Worm (Caenorhabditis elegans) whole organism, L2 larva: Measurements from ENCODE around the gene col-78.
A peak's percentile ranks its signal among the peaks of the same experiment; 100 is the strongest.

Experiments used
- C34F6.9 ChIP-seq: fragments of 150-350 bp; optimal IDR thresholded peaks from 2 replicates; lab custom pipeline; 2014; ENCODE audit warnings: missing biosample characterization, missing genetic modification characterization
- F13H6.1 ChIP-seq: sonication (generic microtip); optimal IDR thresholded peaks from 2 replicates; lab custom pipeline; 2016; ENCODE audit warnings: missing genetic modification characterization, missing compliant biosample characterization
- Y55F3AM.14 ChIP-seq: fragments of 200-800 bp; sonication (Bioruptor generic); optimal IDR thresholded peaks from 2 replicates; lab custom pipeline; 2018; ENCODE audit warnings: mild to moderate bottlenecking, missing genetic modification characterization, missing compliant biosample characterization
- ZK546.5 ChIP-seq: sonication (generic microtip); optimal IDR thresholded peaks from 2 replicates; lab custom pipeline; 2017; ENCODE audit warnings: missing biosample characterization, missing genetic modification characterization
- aly-2 ChIP-seq: fragments of 150-350 bp; optimal IDR thresholded peaks from 2 replicates; lab custom pipeline; 2014; ENCODE audit warnings: missing biosample characterization, missing genetic modification characterization
- ama-1 ChIP-seq: fragments of 150-350 bp; optimal IDR thresholded peaks from 2 replicates; lab custom pipeline; 2018; ENCODE audit warnings: inconsistent platforms
- blmp-1 ChIP-seq: sonication (generic microtip); optimal IDR thresholded peaks from 2 replicates; lab custom pipeline; 2017; ENCODE audit warnings: missing genetic modification characterization, mild to moderate bottlenecking, missing compliant biosample characterization, antibody characterized with exemption, moderate library complexity; ENCODE audit not compliant: insufficient read depth
- ceh-16 ChIP-seq: fragments of 150-350 bp; optimal IDR thresholded peaks from 2 replicates; lab custom pipeline; 2014; ENCODE audit warnings: missing biosample characterization, missing genetic modification characterization
- ceh-82 ChIP-seq: fragments of 150-350 bp; optimal IDR thresholded peaks from 2 replicates; lab custom pipeline; 2014; ENCODE audit warnings: missing biosample characterization, missing genetic modification characterization
- crh-2 ChIP-seq: sonication (generic microtip); optimal IDR thresholded peaks from 2 replicates; lab custom pipeline; 2017; ENCODE audit warnings: missing biosample characterization, missing genetic modification characterization
- dmd-4 ChIP-seq: sonication (generic microtip); optimal IDR thresholded peaks from 2 replicates; lab custom pipeline; 2017; ENCODE audit warnings: missing biosample characterization, missing genetic modification characterization
- egl-27 ChIP-seq: sonication (generic microtip); optimal IDR thresholded peaks from 3 replicates; lab custom pipeline; 2017; ENCODE audit warnings: missing biosample characterization, missing genetic modification reagents, missing genetic modification characterization
- elt-1 ChIP-seq: fragments of 150-350 bp; optimal IDR thresholded peaks from 2 replicates; lab custom pipeline; 2014; ENCODE audit warnings: missing biosample characterization, missing genetic modification characterization
- elt-3 ChIP-seq: sonication (generic microtip); optimal IDR thresholded peaks from 2 replicates; lab custom pipeline; 2017; ENCODE audit warnings: missing biosample characterization, missing genetic modification characterization
- fos-1 ChIP-seq: fragments of 150-350 bp; optimal IDR thresholded peaks from 2 replicates; lab custom pipeline; 2014; ENCODE audit warnings: missing biosample characterization, missing genetic modification characterization
- gmeb-1 ChIP-seq: fragments of 150-350 bp; optimal IDR thresholded peaks from 2 replicates; lab custom pipeline; 2014; ENCODE audit warnings: missing biosample characterization, missing genetic modification characterization
- lsy-2 ChIP-seq, 2 experiments: fragments of 150-350 bp in 1 of 2; sonication (generic microtip) in 1 of 2; optimal IDR thresholded peaks; 2 replicates each; lab custom pipeline; 2014 to 2017; ENCODE audit warnings: missing biosample characterization in 2 of 2, missing genetic modification characterization in 2 of 2
- mab-5 ChIP-seq: fragments of 150-350 bp; optimal IDR thresholded peaks from 2 replicates; lab custom pipeline; 2014; ENCODE audit warnings: missing biosample characterization, missing genetic modification characterization
- mbf-1 ChIP-seq: sonication (generic microtip); optimal IDR thresholded peaks from 2 replicates; lab custom pipeline; 2017; ENCODE audit warnings: missing biosample characterization, missing genetic modification characterization
- mdl-1 ChIP-seq, 2 experiments: fragments of 150-350 bp in 1 of 2; sonication (generic microtip) in 1 of 2; optimal IDR thresholded peaks; 2 replicates each; lab custom pipeline; 2017; ENCODE audit warnings: missing biosample characterization in 2 of 2, missing genetic modification characterization in 2 of 2
- nhr-10 ChIP-seq: sonication (generic microtip); optimal IDR thresholded peaks from 2 replicates; lab custom pipeline; 2017; ENCODE audit warnings: missing biosample characterization, missing genetic modification characterization
- nhr-11 ChIP-seq: fragments of 150-350 bp; optimal IDR thresholded peaks from 2 replicates; lab custom pipeline; 2014; ENCODE audit warnings: missing biosample characterization, missing genetic modification characterization
- nhr-129 ChIP-seq: fragments of 150-350 bp; optimal IDR thresholded peaks from 2 replicates; lab custom pipeline; 2014; ENCODE audit warnings: missing biosample characterization, missing genetic modification characterization
- nhr-21 ChIP-seq: fragments of 150-350 bp; optimal IDR thresholded peaks from 2 replicates; lab custom pipeline; 2014; ENCODE audit warnings: missing biosample characterization, missing genetic modification characterization
- nhr-23 ChIP-seq: fragments of 150-350 bp; optimal IDR thresholded peaks from 2 replicates; lab custom pipeline; 2014; ENCODE audit warnings: missing biosample characterization, missing genetic modification reagents, missing genetic modification characterization
- nhr-237 ChIP-seq: fragments of 150-350 bp; optimal IDR thresholded peaks from 2 replicates; lab custom pipeline; 2014; ENCODE audit warnings: missing biosample characterization, missing genetic modification characterization
- nhr-25 ChIP-seq: fragments of 150-350 bp; sonication (generic microtip); optimal IDR thresholded peaks from 3 replicates; lab custom pipeline; 2014; ENCODE audit warnings: missing biosample characterization, missing genetic modification characterization
- nhr-6 ChIP-seq: fragments of 150-350 bp; optimal IDR thresholded peaks from 2 replicates; lab custom pipeline; 2014; ENCODE audit warnings: missing biosample characterization, missing genetic modification characterization
- peb-1 ChIP-seq: fragments of 150-350 bp; optimal IDR thresholded peaks from 2 replicates; lab custom pipeline; 2014; ENCODE audit warnings: missing biosample characterization, missing genetic modification characterization
- sem-4 ChIP-seq: fragments of 150-350 bp; optimal IDR thresholded peaks from 2 replicates; lab custom pipeline; 2014; ENCODE audit warnings: missing biosample characterization, missing genetic modification reagents, missing genetic modification characterization
- skn-1 ChIP-seq: sonication (generic microtip); optimal IDR thresholded peaks from 2 replicates; lab custom pipeline; 2017; ENCODE audit warnings: missing biosample characterization, missing genetic modification characterization
- sma-3 ChIP-seq: sonication (generic microtip); optimal IDR thresholded peaks from 2 replicates; lab custom pipeline; 2016; ENCODE audit warnings: missing genetic modification reagents, missing genetic modification characterization, missing compliant biosample characterization
- sma-9 ChIP-seq, 2 experiments: fragments of 150-350 bp in 1 of 2; sonication (generic microtip) in 1 of 2; optimal IDR thresholded peaks; 2 replicates each; lab custom pipeline; 2014 to 2016; ENCODE audit warnings: missing genetic modification characterization in 2 of 2, mild to moderate bottlenecking in 1 of 2, missing biosample characterization in 1 of 2, missing compliant biosample characterization in 1 of 2, missing genetic modification reagents in 1 of 2, moderate library complexity in 1 of 2
- unc-39 ChIP-seq: fragments of 150-350 bp; optimal IDR thresholded peaks from 2 replicates; lab custom pipeline; 2014; ENCODE audit warnings: missing biosample characterization, missing genetic modification characterization
- unc-62 ChIP-seq: fragments of 150-350 bp; optimal IDR thresholded peaks from 2 replicates; lab custom pipeline; 2014; ENCODE audit warnings: missing biosample characterization, missing genetic modification reagents, missing genetic modification characterization
- zag-1 ChIP-seq: fragments of 150-350 bp; optimal IDR thresholded peaks from 2 replicates; lab custom pipeline; 2014; ENCODE audit warnings: missing biosample characterization, missing genetic modification characterization
- ztf-1 ChIP-seq: fragments of 200-800 bp; sonication (Bioruptor generic); conservative IDR thresholded peaks from 2 replicates; pipeline ENCODE4 v1.3.6; 2022; ENCODE audit warnings: missing genetic modification characterization, missing compliant biosample characterization
- ztf-11 ChIP-seq: sonication (generic microtip); optimal IDR thresholded peaks from 2 replicates; lab custom pipeline; 2017; ENCODE audit warnings: missing biosample characterization, missing genetic modification characterization
- ztf-4 ChIP-seq: fragments of 150-350 bp; optimal IDR thresholded peaks from 2 replicates; lab custom pipeline; 2014; ENCODE audit warnings: missing biosample characterization, missing genetic modification characterization

col-78 gene

ce11 chrII:9157125-9157524 lies 4.8 kb downstream of the col-78 start:
- TF ChIP-seq nhr-10 (tag; lab: Kevin White, UChicago): no peak
- TF ChIP-seq fos-1: peak; percentile 97
- peak; percentile 56 for TF ChIP-seq crh-2
- peak; percentile 70 for TF ChIP-seq nhr-129 (tag; lab: Kevin White, UChicago)
- TF ChIP-seq gmeb-1 (tag; lab: Kevin White, UChicago): peak; percentile 1
- TF ChIP-seq sem-4 (tag; lab: Kevin White, UChicago): no peak
- peak; percentile 77 for TF ChIP-seq sma-9 (GFP tag; optimal IDR thresholded peaks at IDR 0.05; lab: Kevin White, UChicago)
- no peak for TF ChIP-seq sma-9 (tag; optimal IDR thresholded peaks at IDR 0.05; lab: Kevin White, UChicago)

DNA sequence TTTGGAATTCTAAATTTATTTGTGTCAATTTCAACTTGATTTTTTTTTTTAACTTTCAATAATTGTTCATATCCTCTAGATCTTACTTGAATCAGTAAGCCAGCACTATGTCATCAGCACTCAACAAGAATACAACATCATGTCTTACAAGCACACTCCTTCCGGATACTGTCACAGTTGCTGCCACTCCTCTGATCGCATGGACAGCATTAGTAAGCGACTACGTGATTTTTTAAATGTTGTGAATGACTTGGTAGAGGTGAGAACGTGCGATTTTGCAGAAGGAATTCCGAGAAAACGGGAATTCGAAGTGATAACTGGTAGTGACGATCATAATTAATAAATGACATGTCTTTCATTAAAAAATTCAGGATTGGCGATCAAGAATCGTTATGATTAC lies 5.7 kb downstream of the col-78 start, which contains the start of gene oac-54:
TSS of gene oac-54 (plus strand) at position 83 of the 400 bp plus-strand sequence.
- TF ChIP-seq nhr-21 (tag; lab: Kevin White, UChicago) (no peak), peb-1 (tag; lab: Kevin White, UChicago) (no peak), elt-1 (tag; lab: Kevin White, UChicago) (no peak), mab-5 (tag; lab: Kevin White, UChicago) (no peak), elt-3 (tag; lab: Kevin White, UChicago) (no peak), aly-2 (tag; lab: Kevin White, UChicago) (no peak)

DNA sequence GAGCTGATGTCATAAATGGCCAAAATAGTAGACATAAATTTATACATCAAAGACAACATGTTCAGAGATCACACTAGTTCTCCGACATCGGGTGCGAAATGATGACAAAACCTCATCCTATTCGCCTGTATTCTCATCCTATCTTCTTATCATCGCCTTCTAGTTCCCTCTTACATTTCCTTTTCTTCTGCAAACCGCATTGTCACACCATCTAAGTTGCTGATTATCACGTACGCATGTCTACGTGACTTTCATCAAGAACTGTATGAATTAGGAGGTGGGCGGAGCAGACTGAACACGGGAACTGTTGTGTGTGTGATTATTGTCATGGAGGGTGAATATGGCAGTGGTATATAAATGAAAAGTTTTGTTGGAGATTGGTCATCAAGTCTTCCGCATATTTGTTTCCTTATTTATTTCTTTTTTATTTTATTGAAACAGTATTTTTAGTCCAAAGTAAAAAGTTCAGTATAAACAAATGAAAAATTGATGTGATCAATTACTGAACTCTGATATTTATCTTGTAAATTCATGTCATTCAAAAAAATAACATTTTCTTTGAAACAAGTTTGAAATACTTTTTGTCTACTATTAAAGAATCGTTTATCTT lies 8.0 kb downstream of the col-78 start:
- no peak for TF ChIP-seq mdl-1 (tag; optimal IDR thresholded peaks at IDR 0.05; lab: Kevin White, UChicago)
- TF ChIP-seq gmeb-1 (tag; lab: Kevin White, UChicago): peak; percentile 38
- TF ChIP-seq sma-3 (GFP tag; lab: Kevin White, UChicago): peak; percentile 85
- TF ChIP-seq nhr-11 (tag; lab: Kevin White, UChicago): no peak
- TF ChIP-seq nhr-10 (tag; lab: Kevin White, UChicago): no peak
- no peak for TF ChIP-seq peb-1 (tag; lab: Kevin White, UChicago)
- TF ChIP-seq fos-1: peak; percentile 72
- TF ChIP-seq F13H6.1 (tag; lab: Kevin White, UChicago): no peak
- peak; percentile 90 for TF ChIP-seq sma-9 (GFP tag; optimal IDR thresholded peaks at IDR 0.05; lab: Kevin White, UChicago)
- no peak for TF ChIP-seq sma-9 (tag; optimal IDR thresholded peaks at IDR 0.05; lab: Kevin White, UChicago)
- TF ChIP-seq ztf-11 (tag; lab: Kevin White, UChicago): no peak
- no peak for TF ChIP-seq nhr-6 (tag; lab: Kevin White, UChicago)
- TF ChIP-seq unc-39 (tag; lab: Kevin White, UChicago): no peak
- no peak for TF ChIP-seq ztf-1 (GFP tag; lab: Robert Waterston, UW)
- no peak for TF ChIP-seq sem-4 (tag; lab: Kevin White, UChicago)
- peak; percentile 72 for TF ChIP-seq skn-1 (tag; lab: Kevin White, UChicago)
- peak; percentile 26 for TF ChIP-seq nhr-25
- TF ChIP-seq crh-2: peak; percentile 4
- peak; percentile 52 for TF ChIP-seq nhr-129 (tag; lab: Kevin White, UChicago)
- TF ChIP-seq dmd-4 (tag; lab: Kevin White, UChicago): no peak
- TF ChIP-seq mbf-1: no peak
- TF ChIP-seq blmp-1 (tag; lab: Kevin White, UChicago): peak; percentile 40
- no peak for TF ChIP-seq mab-5 (tag; lab: Kevin White, UChicago)
- peak; percentile 89 for TF ChIP-seq nhr-21 (tag; lab: Kevin White, UChicago)

- TF ChIP-seq ama-1 (lab: Kevin White, UChicago) (no peak), blmp-1 (tag; lab: Kevin White, UChicago) (peak; percentile 1), nhr-23 (no peak), egl-27 (tag; lab: Kevin White, UChicago) (no peak), ceh-82 (tag; lab: Kevin White, UChicago) (no peak), sma-3 (GFP tag; lab: Kevin White, UChicago) (peak; percentile 10), ztf-4 (tag; lab: Kevin White, UChicago) (no peak), Y55F3AM.14 (GFP tag; lab: Kevin White, UChicago) (no peak), skn-1 (tag; lab: Kevin White, UChicago) (no peak), ceh-16 (tag; lab: Kevin White, UChicago) (no peak), nhr-25 (peak; percentile 64), peb-1 (tag; lab: Kevin White, UChicago) (no peak), zag-1 (tag; lab: Kevin White, UChicago) (no peak), ZK546.5 (tag; lab: Kevin White, UChicago) (no peak), nhr-21 (tag; lab: Kevin White, UChicago) (no peak), sma-9 (GFP tag; optimal IDR thresholded peaks at IDR 0.05; lab: Kevin White, UChicago) (peak; percentile 62), sma-9 (tag; optimal IDR thresholded peaks at IDR 0.05; lab: Kevin White, UChicago) (no peak), nhr-237 (tag; lab: Kevin White, UChicago) (no peak), lsy-2 (tag; optimal IDR thresholded peaks at IDR 0.05; lab: Kevin White, UChicago) (no peak), C34F6.9 (tag; lab: Kevin White, UChicago) (no peak), elt-1 (tag; lab: Kevin White, UChicago) (no peak), unc-62 (GFP tag; lab: Kevin White, UChicago) (no peak), nhr-129 (tag; lab: Kevin White, UChicago) (no peak), ztf-11 (tag; lab: Kevin White, UChicago) (no peak), nhr-10 (tag; lab: Kevin White, UChicago) (no peak)
Observed at ce11 chrII:9161023-9161422, 8.7 kb downstream of the col-78 start, which contains the start of gene rhy-1. Gene rhy-1, plus strand, starts transcription at chrII:9161379.
